Fruit fly (Drosophila melanogaster) whole organism, embryonic: ENCODE measurements around the gene CG44001.

Experiments used
- CG10147 ChIP-seq: fragments of 200-800 bp; sonication (Bioruptor generic); optimal IDR thresholded peaks from 2 replicates; lab custom pipeline; 2019; ENCODE audit warnings: missing biosample characterization, mild to moderate bottlenecking, missing genetic modification characterization, moderate library complexity
- CG10366 ChIP-seq: fragments of 200-800 bp; sonication (Bioruptor generic); IDR thresholded peaks from 2 replicates; pipeline ENCODE4 v1.3.6; 2022; ENCODE audit warnings: missing biosample characterization, missing genetic modification characterization
- CG1233 ChIP-seq: fragments of 200-800 bp; sonication (Bioruptor generic); optimal IDR thresholded peaks from 4 replicates; lab custom pipeline; 2018; ENCODE audit warnings: missing biosample characterization, mild to moderate bottlenecking, missing genetic modification characterization
- CG13287 ChIP-seq: fragments of 200-800 bp; sonication (Bioruptor generic); IDR thresholded peaks from 2 replicates; pipeline ENCODE4 v1.3.6; 2022; ENCODE audit warnings: missing biosample characterization, missing genetic modification characterization; ENCODE audit not compliant: partially characterized antibody
- CG14014 ChIP-seq: fragments of 200-800 bp; sonication (Bioruptor generic); IDR thresholded peaks from 2 replicates; pipeline ENCODE4 v1.3.6; 2022; ENCODE audit warnings: missing biosample characterization, missing genetic modification characterization
- CG14860 ChIP-seq: fragments of 200-800 bp; sonication (Bioruptor generic); IDR thresholded peaks from 3 replicates; pipeline ENCODE4 v1.3.6; 2022; ENCODE audit warnings: missing biosample characterization, missing genetic modification characterization; ENCODE audit not compliant: partially characterized antibody
- CG15269 ChIP-seq: fragments of 200-800 bp; sonication (Bioruptor generic); optimal IDR thresholded peaks from 2 replicates; lab custom pipeline; 2018; ENCODE audit warnings: missing biosample characterization, mild to moderate bottlenecking, missing genetic modification characterization, moderate library complexity
- CG16813 ChIP-seq: fragments of 200-800 bp; sonication (Bioruptor generic); IDR thresholded peaks from 3 replicates; pipeline ENCODE4 v1.3.6; 2022; ENCODE audit warnings: missing biosample characterization, missing genetic modification characterization; ENCODE audit not compliant: partially characterized antibody
- CG17328 ChIP-seq: fragments of 200-800 bp; sonication (Bioruptor generic); IDR thresholded peaks from 2 replicates; pipeline ENCODE4 v1.3.6; 2022; ENCODE audit warnings: missing biosample characterization, missing genetic modification characterization
- CG2120 ChIP-seq: fragments of 200-800 bp; sonication (Bioruptor generic); optimal IDR thresholded peaks from 3 replicates; lab custom pipeline; 2016; ENCODE audit warnings: missing biosample characterization, missing genetic modification characterization
- CG3065 ChIP-seq: fragments of 200-800 bp; sonication (Bioruptor generic); optimal IDR thresholded peaks from 2 replicates; lab custom pipeline; 2016; ENCODE audit warnings: missing biosample characterization, missing genetic modification characterization
- CG32767 ChIP-seq: fragments of 200-800 bp; sonication (Bioruptor generic); IDR thresholded peaks from 2 replicates; pipeline ENCODE4 v1.3.6; 2022; ENCODE audit warnings: missing biosample characterization, missing genetic modification characterization
- CG3407 ChIP-seq: fragments of 200-800 bp; sonication (Bioruptor generic); optimal IDR thresholded peaks from 2 replicates; lab custom pipeline; 2018; ENCODE audit warnings: missing biosample characterization, mild to moderate bottlenecking, missing genetic modification characterization
- CG42726 ChIP-seq: fragments of 200-800 bp; sonication (Bioruptor generic); IDR thresholded peaks from 2 replicates; pipeline ENCODE4 v1.3.6; 2022; ENCODE audit warnings: missing biosample characterization, missing genetic modification characterization; ENCODE audit not compliant: partially characterized antibody
- CG4328 ChIP-seq: fragments of 200-800 bp; sonication (Bioruptor generic); optimal IDR thresholded peaks from 3 replicates; lab custom pipeline; 2017; ENCODE audit warnings: missing biosample characterization, missing genetic modification reagents, missing genetic modification characterization
- CG6689 ChIP-seq: fragments of 200-800 bp; sonication (Bioruptor generic); IDR thresholded peaks from 2 replicates; pipeline ENCODE4 v1.3.6; 2022; ENCODE audit warnings: missing biosample characterization, missing genetic modification characterization
- CG7271 ChIP-seq: fragments of 200-800 bp; sonication (Bioruptor generic); optimal IDR thresholded peaks from 2 replicates; lab custom pipeline; 2018; ENCODE audit warnings: missing biosample characterization, mild to moderate bottlenecking, missing genetic modification characterization, moderate library complexity
- CG7839 ChIP-seq: fragments of 200-800 bp; sonication (Bioruptor generic); optimal IDR thresholded peaks from 3 replicates; lab custom pipeline; 2018; ENCODE audit warnings: missing biosample characterization, mild to moderate bottlenecking, missing genetic modification characterization, moderate library complexity
- CG7963 ChIP-seq: fragments of 200-800 bp; sonication (Bioruptor generic); IDR thresholded peaks from 3 replicates; pipeline ENCODE4 v1.3.6; 2022; ENCODE audit warnings: missing biosample characterization, missing genetic modification characterization; ENCODE audit not compliant: partially characterized antibody
- CG9797 ChIP-seq: fragments of 200-800 bp; sonication (Bioruptor generic); optimal IDR thresholded peaks from 3 replicates; lab custom pipeline; 2018; ENCODE audit warnings: missing biosample characterization, mild to moderate bottlenecking, missing genetic modification characterization
- CHES-1-like ChIP-seq: fragments of 200-800 bp; sonication (Bioruptor generic); optimal IDR thresholded peaks from 2 replicates; lab custom pipeline; 2016; ENCODE audit warnings: missing biosample characterization, missing genetic modification characterization
- CkIIα-i1 ChIP-seq: fragments of 200-800 bp; sonication (Bioruptor generic); IDR thresholded peaks from 2 replicates; pipeline ENCODE4 v1.3.6; 2022; ENCODE audit warnings: missing biosample characterization, missing genetic modification characterization
- D19A ChIP-seq: fragments of 200-800 bp; optimal IDR thresholded peaks from 3 replicates; lab custom pipeline; 2019; ENCODE audit warnings: missing biosample characterization, mild to moderate bottlenecking, missing genetic modification characterization, moderate library complexity
- D19B ChIP-seq: fragments of 200-800 bp; sonication (Bioruptor generic); optimal IDR thresholded peaks from 2 replicates; lab custom pipeline; 2017; ENCODE audit warnings: missing biosample characterization, mild to moderate bottlenecking, missing genetic modification characterization
- Dll ChIP-seq: fragments of 200-800 bp; sonication (Bioruptor generic); IDR thresholded peaks from 4 replicates; pipeline ENCODE4 v1.3.6; 2022; ENCODE audit warnings: missing biosample characterization, missing genetic modification characterization; ENCODE audit not compliant: partially characterized antibody
- Drgx ChIP-seq: fragments of 200-800 bp; sonication (Bioruptor generic); IDR thresholded peaks from 2 replicates; pipeline ENCODE4 v1.3.6; 2022; ENCODE audit warnings: missing biosample characterization, missing genetic modification characterization
- Ets65A ChIP-seq: fragments of 200-800 bp; sonication (Bioruptor generic); peaks from one replicate; lab custom pipeline; 2016; ENCODE audit warnings: missing biosample characterization, missing genetic modification characterization
- Ets97D ChIP-seq: fragments of 200-800 bp; sonication (Bioruptor generic); optimal IDR thresholded peaks from 3 replicates; lab custom pipeline; 2016; ENCODE audit warnings: missing biosample characterization, missing genetic modification characterization
- HHEX ChIP-seq: fragments of 200-800 bp; sonication (Bioruptor generic); optimal IDR thresholded peaks from 3 replicates; lab custom pipeline; 2017; ENCODE audit warnings: missing biosample characterization, mild to moderate bottlenecking, missing genetic modification characterization, missing genetic modification reagents
- HLH4C ChIP-seq: fragments of 200-800 bp; sonication (Bioruptor generic); IDR thresholded peaks from 3 replicates; pipeline ENCODE4 v1.3.6; 2022; ENCODE audit warnings: missing biosample characterization, missing genetic modification characterization; ENCODE audit not compliant: partially characterized antibody
- Hmx ChIP-seq: fragments of 200-800 bp; sonication (Bioruptor generic); optimal IDR thresholded peaks from 2 replicates; lab custom pipeline; 2016; ENCODE audit warnings: missing biosample characterization, missing genetic modification characterization
- Mad ChIP-seq: fragments of 200-800 bp; sonication (Bioruptor generic); optimal IDR thresholded peaks from 2 replicates; lab custom pipeline; 2016; ENCODE audit warnings: missing biosample characterization, missing genetic modification characterization
- NC2α ChIP-seq: fragments of 200-800 bp; sonication (Bioruptor generic); optimal IDR thresholded peaks from 2 replicates; lab custom pipeline; 2016; ENCODE audit warnings: missing biosample characterization, missing genetic modification characterization
- ase ChIP-seq: fragments of 200-800 bp; sonication (Bioruptor generic); IDR thresholded peaks from 3 replicates; pipeline ENCODE4 v1.3.6; 2022; ENCODE audit warnings: missing biosample characterization, missing genetic modification characterization
- ato ChIP-seq: fragments of 200-800 bp; sonication (Bioruptor generic); IDR thresholded peaks from 2 replicates; pipeline ENCODE4 v1.3.6; 2022; ENCODE audit warnings: missing biosample characterization, missing genetic modification characterization; ENCODE audit not compliant: partially characterized antibody
- bbx ChIP-seq: fragments of 200-800 bp; sonication (Bioruptor generic); IDR thresholded peaks from 2 replicates; pipeline ENCODE4 v1.3.6; 2022; ENCODE audit warnings: missing biosample characterization, missing genetic modification characterization; ENCODE audit not compliant: partially characterized antibody
- bigmax ChIP-seq: fragments of 200-800 bp; sonication (Bioruptor generic); optimal IDR thresholded peaks from 2 replicates; lab custom pipeline; 2018; ENCODE audit warnings: missing biosample characterization, mild to moderate bottlenecking, missing genetic modification characterization
- chm ChIP-seq: fragments of 200-800 bp; sonication (Bioruptor generic); IDR thresholded peaks from 2 replicates; pipeline ENCODE4 v1.3.6; 2022; ENCODE audit warnings: missing biosample characterization, missing genetic modification characterization
- h ChIP-seq: fragments of >200 bp; optimal IDR thresholded peaks from 2 replicates; lab custom pipeline; 2017
- ro ChIP-seq: fragments of 200-800 bp; sonication (Bioruptor generic); IDR thresholded peaks from 2 replicates; pipeline ENCODE4 v1.3.6; 2022; ENCODE audit warnings: missing biosample characterization, missing genetic modification characterization
- sna ChIP-seq: fragments of 200-800 bp; sonication (Bioruptor generic); IDR thresholded peaks from 2 replicates; pipeline ENCODE4 v1.3.6; 2022; ENCODE audit warnings: missing biosample characterization, missing genetic modification characterization; ENCODE audit not compliant: partially characterized antibody
- so ChIP-seq: fragments of 200-800 bp; sonication (Bioruptor generic); IDR thresholded peaks from 3 replicates; pipeline ENCODE4 v1.3.6; 2022; ENCODE audit warnings: missing biosample characterization, missing genetic modification characterization
- sqz ChIP-seq: fragments of 200-800 bp; sonication (Bioruptor generic); optimal IDR thresholded peaks from 3 replicates; lab custom pipeline; 2018; ENCODE audit warnings: missing biosample characterization, mild to moderate bottlenecking, missing genetic modification characterization
- sr ChIP-seq: fragments of 200-800 bp; sonication (Bioruptor generic); IDR thresholded peaks from 3 replicates; pipeline ENCODE4 v1.3.6; 2022; ENCODE audit warnings: missing biosample characterization, missing genetic modification characterization
- usp ChIP-seq: fragments of >200 bp; optimal IDR thresholded peaks from 2 replicates; lab custom pipeline; 2017; ENCODE audit warnings: missing biosample characterization, missing genetic modification characterization
- zfh1 ChIP-seq: fragments of 200-800 bp; sonication (Bioruptor generic); IDR thresholded peaks from 3 replicates; pipeline ENCODE4 v1.3.6; 2022; ENCODE audit warnings: missing biosample characterization, missing genetic modification characterization

CG44001 gene

DNA sequence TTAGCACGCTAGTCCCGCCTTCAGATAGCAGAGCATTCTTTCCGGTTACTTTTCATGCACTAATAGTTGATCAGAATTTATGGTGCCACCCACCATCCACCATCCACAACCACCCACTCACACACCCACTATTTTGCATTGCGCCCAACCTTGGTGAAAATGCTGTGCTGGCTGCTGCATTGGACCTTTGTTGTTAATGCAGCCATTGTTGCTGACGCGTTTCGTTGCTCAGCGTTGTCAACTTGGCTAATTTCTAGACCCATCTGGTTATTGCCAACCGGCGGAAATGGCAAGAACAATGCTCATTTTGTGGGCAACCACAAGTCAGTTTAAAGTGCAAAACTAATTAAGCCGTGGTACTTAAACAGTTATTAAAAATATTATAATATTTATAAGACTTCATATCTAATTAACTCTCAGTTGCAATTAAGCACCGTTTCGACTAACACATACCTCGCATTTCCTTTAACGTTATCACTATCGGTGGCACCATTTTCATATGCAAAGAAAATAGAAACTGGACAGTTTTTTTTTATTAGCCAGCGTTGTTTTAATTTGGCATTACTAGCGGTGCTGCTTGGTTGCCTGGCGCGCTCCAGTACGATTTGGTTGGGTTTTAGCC is 45.7 kb downstream of the CG44001 start (continued):
- peak; percentile 69 for TF ChIP-seq CG16813 (GFP tag; lab: Robert Waterston, UW)
- TF ChIP-seq CHES-1-like: no peak
- TF ChIP-seq bbx: peak; percentile 42; the same call in 1 of the 2 replicates
- TF ChIP-seq sna (GFP tag; lab: Robert Waterston, UW): 0 out of 2 replicates have a peak, but pooled peaks have one; percentile 54
- peak; percentile 53 for TF ChIP-seq ato (GFP tag; lab: Robert Waterston, UW)
- TF ChIP-seq sqz (GFP tag; lab: Kevin White, UChicago): no peak
- TF ChIP-seq CG14860: peak; percentile 71
- TF ChIP-seq CG13287: peak; percentile 21; the same call in 1 of the 2 replicates
- peak; percentile 76 for TF ChIP-seq Ets65A (GFP tag; lab: Kevin White, UChicago)
- TF ChIP-seq zfh1: no peak
- peak; percentile 26 for TF ChIP-seq D19B (GFP tag; lab: Kevin White, UChicago)
- no peak for TF ChIP-seq CG7839
- peak; percentile 87 for TF ChIP-seq HLH4C (GFP tag; lab: Robert Waterston, UW)
- peak; percentile 73; the same call in 1 of the 3 replicates for TF ChIP-seq CG7963 (GFP tag; lab: Robert Waterston, UW)
- 0 out of 4 replicates have a peak, but pooled peaks have one; percentile 41 for TF ChIP-seq Dll (GFP tag; lab: Robert Waterston, UW)

DNA sequence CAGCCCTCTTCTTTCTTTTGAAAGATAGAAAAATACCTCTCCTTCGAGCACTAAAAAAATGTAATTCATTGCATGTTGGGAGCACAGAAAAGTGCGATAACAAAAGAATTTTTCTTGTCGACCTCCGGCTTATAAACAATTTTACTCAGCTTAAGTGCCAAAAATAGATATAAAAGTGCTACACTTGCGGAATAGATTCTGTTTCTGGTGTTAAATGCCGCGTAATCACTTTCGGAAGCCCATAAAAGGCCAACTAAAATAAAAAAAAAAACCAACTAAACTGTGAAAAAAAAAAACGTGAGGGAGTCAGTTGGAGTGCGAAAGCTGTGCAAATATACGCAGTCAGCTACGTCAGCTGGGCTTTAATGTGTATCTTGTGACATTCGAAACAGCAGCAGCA is 46.6 kb downstream of the CG44001 start:
- no peak for TF ChIP-seq so (GFP tag; lab: Robert Waterston, UW)
- TF ChIP-seq Mad (GFP tag; lab: Kevin White, UChicago): no peak
- TF ChIP-seq CG9797 (GFP tag; lab: Kevin White, UChicago): no peak
- TF ChIP-seq Ets97D (GFP tag; lab: Kevin White, UChicago): no peak
- TF ChIP-seq CkIIα-i1: no peak
- TF ChIP-seq, all 482 proteins: peak for 0

dm6 chr2L:5090352-5090751 is 47.3 kb downstream of the CG44001 start:
- TF ChIP-seq usp (GFP tag; lab: Kevin White, UChicago) (no peak), CG10366 (GFP tag; lab: Robert Waterston, UW) (peak; percentile 7; the same call in 1 of the 2 replicates), ro (GFP tag; lab: Robert Waterston, UW) (no peak), Drgx (GFP tag; lab: Robert Waterston, UW) (peak; percentile 44; the same call in 1 of the 2 replicates)

- TF ChIP-seq sna (GFP tag; lab: Robert Waterston, UW) (no peak), h (no peak), D19A (tag; lab: Kevin White, UChicago) (no peak), bigmax (no peak), ase (GFP tag; lab: Robert Waterston, UW) (no peak), CG42726 (GFP tag; lab: Robert Waterston, UW) (no peak), CG2120 (peak; percentile 9), CG17328 (no peak), CG1233 (GFP tag; lab: Kevin White, UChicago) (no peak), CG6689 (GFP tag; lab: Robert Waterston, UW) (no peak), CG4328 (GFP tag; lab: Kevin White, UChicago) (no peak), CG7271 (tag; lab: Kevin White, UChicago) (no peak), chm (no peak), CG3065 (GFP tag; lab: Kevin White, UChicago) (no peak), CG10147 (GFP tag; lab: Kevin White, UChicago) (no peak), CG14014 (0 out of 2 replicates have a peak, but pooled peaks have one; percentile 17), Hmx (GFP tag; lab: Kevin White, UChicago) (no peak), CG32767 (GFP tag; lab: Robert Waterston, UW) (no peak), CG3407 (GFP tag; lab: Kevin White, UChicago) (no peak), sr (GFP tag; lab: Robert Waterston, UW) (no peak), CG15269 (tag; lab: Kevin White, UChicago) (no peak), NC2α (no peak), HHEX (no peak)
Observed at dm6 chr2L:5092145-5092544, 49.1 kb downstream of the CG44001 start.
